Worm (Caenorhabditis elegans) whole organism, late embryonic: ENCODE measurements around the gene klp-11.

Experiments used
- Y22D7AL.16 ChIP-seq: sonication (generic microtip); optimal IDR thresholded peaks from 2 replicates; lab custom pipeline; 2016; ENCODE audit warnings: missing genetic modification characterization, missing compliant biosample characterization
- fax-1 ChIP-seq: sonication (generic microtip); optimal IDR thresholded peaks from 2 replicates; lab custom pipeline; 2016; ENCODE audit warnings: missing genotype, missing genetic modification characterization, missing compliant biosample characterization
- hlh-30 ChIP-seq: sonication (generic microtip); optimal IDR thresholded peaks from 2 replicates; lab custom pipeline; 2017; ENCODE audit warnings: antibody characterized with exemption, missing genetic modification characterization, missing compliant biosample characterization; ENCODE audit not compliant: insufficient read depth
- nhr-11 ChIP-seq: fragments of 150-350 bp; optimal IDR thresholded peaks from 2 replicates; lab custom pipeline; 2014; ENCODE audit warnings: missing biosample characterization, missing genetic modification characterization
- syd-9 ChIP-seq: sonication (generic microtip); optimal IDR thresholded peaks from 2 replicates; lab custom pipeline; 2016; ENCODE audit warnings: mild to moderate bottlenecking, missing genetic modification characterization, moderate library complexity, missing compliant biosample characterization

- TF ChIP-seq syd-9 (tag; lab: Kevin White, UChicago) (no peak), nhr-11 (tag; lab: Kevin White, UChicago) (no peak), Y22D7AL.16 (tag; lab: Kevin White, UChicago) (no peak), fax-1 (no peak), hlh-30 (tag; lab: Kevin White, UChicago) (no peak)
Observed at ce11 chrIV:8724907-8725306, 37.0 kb downstream of the klp-11 start.
